Fruit fly (Drosophila melanogaster): Measurements from ENCODE around the gene sl.

Gene sl

DNA sequence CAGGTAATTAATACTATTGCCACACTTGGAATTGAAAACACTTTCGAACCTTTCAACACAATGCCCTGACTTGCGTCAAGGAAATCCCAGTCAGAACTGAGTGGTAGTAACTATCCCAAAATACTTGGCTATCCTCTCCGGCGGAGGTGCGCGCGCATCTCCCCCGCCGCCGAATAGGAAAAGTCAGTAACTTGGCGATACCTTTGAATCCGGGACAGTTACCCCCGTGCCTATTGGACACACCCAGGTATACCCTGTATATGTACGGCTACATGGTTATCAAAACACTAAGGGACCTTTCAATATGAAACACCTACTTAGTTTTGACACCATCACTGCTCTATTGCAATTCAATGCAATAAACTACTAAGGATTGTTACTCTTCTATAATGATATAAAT lies 19.5 kb upstream of the sl start, which contains the start of gene CG9919:
TSS of gene CG9919 (minus strand) at position 101 of the 400 bp plus-strand sequence.
- TF ChIP-seq CG15710 (tag; optimal IDR thresholded peaks at IDR 0.05) (no peak), CG17806 (tag; optimal IDR thresholded peaks at IDR 0.05) (no peak), CG8301 (tag; optimal IDR thresholded peaks at IDR 0.05) (no peak), rn (GFP tag; IDR thresholded peaks at IDR 0.05) (no peak), D1 (tag; optimal IDR thresholded peaks at IDR 0.05) (no peak), Snoo (tag; optimal IDR thresholded peaks at IDR 0.05) (no peak), Pif1B (GFP tag; optimal IDR thresholded peaks at IDR 0.05) (no peak), gl (tag; optimal IDR thresholded peaks at IDR 0.05) (no peak), CG4496 (GFP tag; IDR thresholded peaks at IDR 0.05) (no peak), CG32121 (GFP tag; IDR thresholded peaks at IDR 0.05) (no peak), Ets98B (GFP tag; IDR thresholded peaks at IDR 0.05) (no peak), CG9948 (tag; optimal IDR thresholded peaks at IDR 0.05) (no peak), CG34367 (tag; optimal IDR thresholded peaks at IDR 0.05) (no peak), EcR (GFP tag; optimal IDR thresholded peaks at IDR 0.05) (no peak), CG12605 (GFP tag; IDR thresholded peaks at IDR 0.05) (no peak), CG10348 (GFP tag; IDR thresholded peaks at IDR 0.05) (no peak), CG8159 (tag; optimal IDR thresholded peaks at IDR 0.05) (no peak), CG13204 (GFP tag; optimal IDR thresholded peaks at IDR 0.05) (no peak), fd96Ca (GFP tag; IDR thresholded peaks at IDR 0.05) (no peak)

dm6 chrX:16331562-16332233 lies 18.4 kb upstream of the sl start:
- TF ChIP-seq gl (tag; optimal IDR thresholded peaks at IDR 0.05) = no peak
- TF ChIP-seq EcR (GFP tag; optimal IDR thresholded peaks at IDR 0.05) = no peak
- TF ChIP-seq fd96Ca (GFP tag; IDR thresholded peaks at IDR 0.05) = no peak
- TF ChIP-seq CG10348 (GFP tag; IDR thresholded peaks at IDR 0.05) = no peak

DNA sequence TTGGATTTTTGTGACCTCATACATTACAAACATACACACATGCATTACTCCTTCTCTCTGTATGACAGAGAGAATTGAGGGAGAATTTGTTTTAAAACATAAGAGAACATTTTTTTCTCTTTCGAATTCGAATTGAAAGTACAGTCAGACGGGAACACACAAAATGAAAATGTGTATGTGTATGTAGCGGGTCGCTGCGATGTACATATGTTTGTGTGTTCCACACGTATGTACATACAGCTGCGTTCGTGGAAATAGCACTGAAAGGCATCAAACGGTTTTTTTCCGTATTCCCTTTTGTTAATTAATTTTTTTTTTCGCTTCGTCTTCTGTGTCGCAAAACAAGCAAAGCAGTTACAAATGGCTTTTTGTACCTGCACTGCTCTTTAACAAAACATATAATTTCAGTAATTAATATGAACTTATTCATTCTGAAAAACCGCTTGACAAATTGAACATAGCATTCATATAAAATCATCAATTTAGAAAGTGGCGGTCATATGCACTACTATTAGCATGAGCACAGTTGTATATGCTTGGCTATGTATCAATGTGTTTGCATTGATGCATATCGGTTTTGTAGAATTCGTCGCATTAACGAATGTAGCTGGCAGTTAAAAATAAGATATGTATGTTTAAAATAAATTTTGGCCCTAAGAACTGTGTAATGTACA lies 17.4 kb upstream of the sl start:
- peak; percentile 89 for TF ChIP-seq Ets98B (GFP tag; IDR thresholded peaks at IDR 0.05)
- peak; percentile 94 for TF ChIP-seq CG4496 (GFP tag; IDR thresholded peaks at IDR 0.05)
- peak; percentile 90 for TF ChIP-seq CG12605 (GFP tag; IDR thresholded peaks at IDR 0.05)
- peak; percentile 86 for TF ChIP-seq rn (GFP tag; IDR thresholded peaks at IDR 0.05)
- TF ChIP-seq CG17806 (tag; optimal IDR thresholded peaks at IDR 0.05) = peak; percentile 95
- TF ChIP-seq fd96Ca (GFP tag; IDR thresholded peaks at IDR 0.05) = peak; percentile 96
- TF ChIP-seq D1 (tag; optimal IDR thresholded peaks at IDR 0.05) = peak; percentile 95
- TF ChIP-seq CG8301 (tag; optimal IDR thresholded peaks at IDR 0.05) = peak; percentile 98
- peak; percentile 79 for TF ChIP-seq CG10348 (GFP tag; IDR thresholded peaks at IDR 0.05)
- peak; percentile 97 for TF ChIP-seq Pif1A (GFP tag; optimal IDR thresholded peaks at IDR 0.05)
- peak; percentile 97 for TF ChIP-seq CG34367 (tag; optimal IDR thresholded peaks at IDR 0.05)
- peak; percentile 93 for TF ChIP-seq CG13204 (GFP tag; optimal IDR thresholded peaks at IDR 0.05)
- TF ChIP-seq CG14655 (GFP tag; optimal IDR thresholded peaks at IDR 0.05) = peak; percentile 99
- TF ChIP-seq CG32121 (GFP tag; IDR thresholded peaks at IDR 0.05) = peak; percentile 96
- peak; percentile 6 for TF ChIP-seq EcR (GFP tag; optimal IDR thresholded peaks at IDR 0.05)
- peak; percentile 95 for TF ChIP-seq Pif1B (GFP tag; optimal IDR thresholded peaks at IDR 0.05)
- peak; percentile 96 for TF ChIP-seq Snoo (tag; optimal IDR thresholded peaks at IDR 0.05)
- peak; percentile 97 for TF ChIP-seq CG9948 (tag; optimal IDR thresholded peaks at IDR 0.05)
- TF ChIP-seq gl (tag; optimal IDR thresholded peaks at IDR 0.05) = peak; percentile 94
- peak; percentile 98 for TF ChIP-seq CG8159 (tag; optimal IDR thresholded peaks at IDR 0.05)
- peak; percentile 97 for TF ChIP-seq CG15710 (tag; optimal IDR thresholded peaks at IDR 0.05)

- no peak for TF ChIP-seq CG9948 (tag; optimal IDR thresholded peaks at IDR 0.05)
- no peak for TF ChIP-seq D1 (tag; optimal IDR thresholded peaks at IDR 0.05)
- peak; percentile 29; the same call in 1 of the 3 replicates for TF ChIP-seq CG4496 (GFP tag; IDR thresholded peaks at IDR 0.05)
- TF ChIP-seq Pif1A (GFP tag; optimal IDR thresholded peaks at IDR 0.05) = no peak
- peak; percentile 3 for TF ChIP-seq CG14655 (GFP tag; optimal IDR thresholded peaks at IDR 0.05)
- TF ChIP-seq Pif1B (GFP tag; optimal IDR thresholded peaks at IDR 0.05) = no peak
- TF ChIP-seq CG15710 (tag; optimal IDR thresholded peaks at IDR 0.05) = no peak
- no peak for TF ChIP-seq CG10348 (GFP tag; IDR thresholded peaks at IDR 0.05)
- peak; percentile 54; the same call in 1 of the 3 replicates for TF ChIP-seq fd96Ca (GFP tag; IDR thresholded peaks at IDR 0.05)
- no peak for TF ChIP-seq rn (GFP tag; IDR thresholded peaks at IDR 0.05)
- TF ChIP-seq gl (tag; optimal IDR thresholded peaks at IDR 0.05) = no peak
- TF ChIP-seq CG17806 (tag; optimal IDR thresholded peaks at IDR 0.05) = no peak
- TF ChIP-seq Ets98B (GFP tag; IDR thresholded peaks at IDR 0.05) = peak; percentile 35; the same call in 1 of the 2 replicates
- no peak for TF ChIP-seq CG8301 (tag; optimal IDR thresholded peaks at IDR 0.05)
- TF ChIP-seq CG12605 (GFP tag; IDR thresholded peaks at IDR 0.05) = 0 out of 2 replicates have a peak, but pooled peaks have one; percentile 30
- peak; percentile 9 for TF ChIP-seq EcR (GFP tag; optimal IDR thresholded peaks at IDR 0.05)
Measured at dm6 chrX:16333434-16334141, 16.5 kb upstream of the sl start, which contains the start of the genes CG9921 and Dsp1. CG9921 (minus strand) TSS chrX:16333600. Dsp1 (plus strand) TSS chrX:16333612.

dm6 chrX:16334251-16334860 lies 15.8 kb upstream of the sl start:
- TF ChIP-seq CG8301 (tag; optimal IDR thresholded peaks at IDR 0.05) = no peak
- TF ChIP-seq Pif1B (GFP tag; optimal IDR thresholded peaks at IDR 0.05) = no peak
- TF ChIP-seq CG15710 (tag; optimal IDR thresholded peaks at IDR 0.05) = no peak
- no peak for TF ChIP-seq Ets98B (GFP tag; IDR thresholded peaks at IDR 0.05)
- TF ChIP-seq CG34367 (tag; optimal IDR thresholded peaks at IDR 0.05) = no peak
- no peak for TF ChIP-seq Pif1A (GFP tag; optimal IDR thresholded peaks at IDR 0.05)
- TF ChIP-seq CG10348 (GFP tag; IDR thresholded peaks at IDR 0.05) = no peak
- TF ChIP-seq EcR (GFP tag; optimal IDR thresholded peaks at IDR 0.05) = no peak
- no peak for TF ChIP-seq CG13204 (GFP tag; optimal IDR thresholded peaks at IDR 0.05)
- no peak for TF ChIP-seq CG14655 (GFP tag; optimal IDR thresholded peaks at IDR 0.05)

Measured in whole organism, pupa.